Fruit fly (Drosophila melanogaster): ENCODE data around the gene RnrL.

The RnrL gene

DNA sequence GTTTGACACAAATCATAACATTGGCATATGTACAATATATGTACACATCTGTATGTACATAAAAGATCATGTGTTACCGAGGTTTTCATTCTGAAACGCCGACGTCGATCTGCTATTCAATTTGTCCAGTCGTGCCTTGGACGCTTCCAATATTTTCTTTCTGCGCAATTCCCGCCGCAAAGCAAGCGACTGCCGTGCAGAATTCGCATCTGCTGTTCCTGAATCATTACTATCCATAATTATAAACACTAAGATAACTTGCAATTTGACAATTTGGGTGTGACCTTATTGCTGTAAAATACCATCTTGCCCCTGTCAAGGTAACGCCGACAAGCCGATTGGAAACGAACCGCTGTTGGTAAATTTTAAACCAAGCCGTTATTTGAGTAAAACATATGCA lies 15.9 kb downstream of the RnrL start:
- TF ChIP-seq CG17801 (GFP tag; optimal IDR thresholded peaks at IDR 0.05; ENCODE audit: partially characterized antibody), result no peak

DNA sequence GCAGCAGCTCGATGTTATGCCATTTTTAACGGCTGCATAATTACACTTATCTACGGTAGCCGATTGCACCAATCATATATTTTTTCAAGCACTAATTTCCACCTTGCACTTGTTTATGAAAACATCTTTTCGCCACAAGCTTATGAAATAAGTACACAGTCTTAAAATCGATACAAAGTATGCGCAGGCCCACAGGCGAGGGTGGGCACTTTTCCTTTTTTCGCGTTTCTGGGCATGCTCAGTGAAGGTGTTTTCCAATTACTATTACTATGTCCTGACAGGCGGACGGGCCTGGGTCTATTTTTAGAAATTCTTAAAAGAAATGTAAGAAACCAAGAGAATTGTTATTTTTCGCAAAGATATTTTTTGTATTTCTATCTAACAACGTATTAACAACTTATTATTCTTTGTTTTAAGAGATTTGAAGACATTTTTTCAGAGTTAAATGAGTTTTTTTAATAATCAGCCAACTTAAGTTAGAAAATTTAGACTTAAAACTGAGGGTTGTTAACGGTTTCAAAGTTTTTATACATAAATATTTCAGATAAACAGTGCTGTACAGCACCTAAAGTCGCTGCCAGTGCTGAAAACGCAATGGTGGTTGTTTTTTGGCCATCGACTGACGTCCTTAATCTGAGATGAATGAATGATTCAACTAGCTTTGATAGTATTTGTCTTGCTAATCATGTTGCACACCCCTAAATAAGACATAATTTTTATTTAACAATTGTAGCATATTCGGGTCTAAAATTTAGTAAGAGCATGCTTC lies 16.9 kb downstream of the RnrL start, which contains the start of gene Cdk5alpha:
Gene Cdk5alpha (minus strand): TSS at position 343 of the 769 bp plus-strand sequence.
- no peak for TF ChIP-seq CG17801 (GFP tag; optimal IDR thresholded peaks at IDR 0.05; ENCODE audit: partially characterized antibody)

DNA sequence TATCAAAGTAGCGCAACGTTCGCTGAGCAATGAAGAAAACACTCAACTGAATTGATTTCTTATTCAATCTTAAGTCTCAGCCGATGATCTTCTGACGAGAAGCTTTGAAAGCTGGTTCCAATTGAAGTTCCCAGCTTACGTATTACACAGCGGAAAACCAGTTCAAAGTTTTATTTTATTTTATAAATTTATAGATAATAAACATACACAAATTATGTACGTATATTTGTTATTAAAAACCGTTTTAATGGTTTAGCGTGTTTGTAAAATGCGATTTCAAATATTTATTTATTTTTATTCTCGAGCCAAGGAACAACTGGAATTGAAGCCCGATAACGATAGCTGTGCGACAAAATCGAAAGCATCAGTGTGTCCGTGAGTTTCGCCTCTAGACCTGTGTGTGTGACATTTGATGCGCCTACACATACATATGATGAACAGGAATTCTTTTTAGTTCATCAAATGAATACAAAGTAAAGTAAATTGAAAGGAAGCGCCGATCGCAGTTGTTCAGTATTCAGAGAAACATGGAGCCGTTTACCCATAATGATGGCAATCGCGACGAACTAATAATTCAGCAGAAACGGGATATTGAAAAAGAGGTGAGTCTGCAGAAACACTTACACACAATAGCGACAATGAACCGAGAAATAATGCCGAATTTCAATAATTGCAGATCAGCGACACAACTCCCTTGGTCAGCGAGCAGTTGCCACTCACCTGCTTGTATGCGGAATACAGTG lies 21.1 kb downstream of the RnrL start, which contains the start of the genes CG5390 and CG4968:
Gene CG5390 (minus strand): TSS at position 77 of the 743 bp plus-strand sequence.
Gene CG4968 (plus strand): TSS at position 405 of the 743 bp plus-strand sequence.
- TF ChIP-seq CG17801 (GFP tag; optimal IDR thresholded peaks at IDR 0.05; ENCODE audit: partially characterized antibody), result peak; percentile 87

DNA sequence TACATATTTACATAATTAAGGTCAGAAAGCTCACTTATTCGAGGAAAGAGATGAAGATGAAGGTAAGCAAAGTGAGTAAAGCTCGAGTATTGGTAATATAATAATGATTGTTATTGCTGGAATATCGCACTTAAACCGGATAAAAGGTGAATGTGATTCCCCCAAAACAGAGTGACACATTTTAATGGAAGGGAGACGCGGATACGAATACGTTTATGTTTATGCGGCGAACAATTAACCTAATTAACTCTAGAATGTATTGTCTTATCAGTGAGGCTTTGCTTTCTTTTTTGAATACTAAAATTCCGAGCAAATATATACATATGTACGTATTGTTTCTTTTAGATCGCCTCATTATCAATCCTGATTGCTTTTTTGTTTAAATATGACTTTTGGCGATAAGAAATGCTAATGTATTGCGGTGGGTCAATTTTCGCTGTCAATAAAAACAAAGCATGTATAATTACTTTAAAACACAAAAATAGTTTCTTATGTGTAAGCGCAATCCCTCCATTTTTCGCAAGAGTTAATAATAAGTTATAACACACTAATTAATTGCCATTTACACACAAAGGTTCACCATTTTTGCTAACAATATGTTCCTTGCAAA lies 22.1 kb downstream of the RnrL start:
- TF ChIP-seq CG17801 (GFP tag; optimal IDR thresholded peaks at IDR 0.05; ENCODE audit: partially characterized antibody), result no peak

DNA sequence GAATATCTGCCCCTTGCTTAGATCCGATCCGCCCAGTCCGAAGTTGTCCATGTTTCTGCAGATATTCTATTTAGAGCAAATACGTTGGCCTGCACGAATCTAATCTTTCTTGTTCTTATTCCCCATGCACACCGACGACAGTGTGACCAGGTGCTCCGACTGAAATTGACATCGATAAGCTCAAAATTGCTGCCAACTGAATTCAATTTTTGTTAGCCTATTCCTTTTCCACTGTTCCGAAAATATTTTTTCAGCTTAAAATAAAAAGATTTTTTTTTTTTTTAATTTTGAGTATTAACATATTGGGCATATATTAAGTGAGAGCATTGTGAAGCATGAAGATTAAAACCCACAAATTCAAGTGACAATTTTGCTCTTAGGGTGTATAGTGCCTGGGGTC lies 24.0 kb downstream of the RnrL start, which contains the start of gene nmd:
Gene nmd (minus strand): TSS at position 162 of the 400 bp plus-strand sequence.
- no peak for TF ChIP-seq CG17801 (GFP tag; optimal IDR thresholded peaks at IDR 0.05; ENCODE audit: partially characterized antibody)

DNA sequence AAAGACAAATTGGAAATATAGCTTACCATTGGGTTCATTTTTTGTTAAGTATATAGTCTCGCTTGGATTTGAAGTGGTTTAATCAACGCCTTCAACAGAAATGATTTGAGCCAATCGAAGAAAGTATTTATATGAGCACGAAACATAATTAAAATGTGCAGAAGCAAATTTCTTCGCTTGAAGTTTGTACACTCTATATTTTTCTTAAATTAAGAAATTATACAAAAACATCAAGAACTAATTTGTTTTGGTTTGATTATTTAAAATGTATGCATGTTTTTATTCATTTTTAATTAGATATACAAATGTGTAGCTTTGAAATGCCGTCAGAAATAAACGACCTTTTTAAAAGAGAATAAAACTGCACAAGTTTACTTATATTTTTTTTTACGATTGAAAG lies 25.8 kb downstream of the RnrL start, which contains the start of gene CG13138:
Gene CG13138 (minus strand): TSS at position 101 of the 400 bp plus-strand sequence.
- TF ChIP-seq CG17801 (GFP tag; optimal IDR thresholded peaks at IDR 0.05; ENCODE audit: partially characterized antibody), result no peak

DNA sequence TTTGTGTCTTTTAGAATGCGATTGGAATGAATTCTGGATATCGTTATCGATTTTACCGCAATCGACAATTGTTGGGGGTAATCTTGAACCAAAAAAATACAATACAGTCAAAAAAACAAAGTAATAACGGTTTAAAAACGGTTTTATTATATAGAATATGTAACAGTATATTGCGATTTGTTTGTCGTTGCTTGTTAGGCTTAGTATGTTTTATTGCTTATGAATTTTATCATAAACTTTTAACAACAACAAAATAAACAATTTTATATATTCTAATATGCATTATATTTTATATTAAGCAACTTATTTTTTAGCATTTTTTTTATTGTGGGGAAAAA lies 28.0 kb downstream of the RnrL start, which contains the start of gene CYLD:
Gene CYLD (minus strand): TSS at position 38 of the 338 bp plus-strand sequence.
- peak; percentile 66 for TF ChIP-seq CG17801 (GFP tag; optimal IDR thresholded peaks at IDR 0.05; ENCODE audit: partially characterized antibody)

DNA sequence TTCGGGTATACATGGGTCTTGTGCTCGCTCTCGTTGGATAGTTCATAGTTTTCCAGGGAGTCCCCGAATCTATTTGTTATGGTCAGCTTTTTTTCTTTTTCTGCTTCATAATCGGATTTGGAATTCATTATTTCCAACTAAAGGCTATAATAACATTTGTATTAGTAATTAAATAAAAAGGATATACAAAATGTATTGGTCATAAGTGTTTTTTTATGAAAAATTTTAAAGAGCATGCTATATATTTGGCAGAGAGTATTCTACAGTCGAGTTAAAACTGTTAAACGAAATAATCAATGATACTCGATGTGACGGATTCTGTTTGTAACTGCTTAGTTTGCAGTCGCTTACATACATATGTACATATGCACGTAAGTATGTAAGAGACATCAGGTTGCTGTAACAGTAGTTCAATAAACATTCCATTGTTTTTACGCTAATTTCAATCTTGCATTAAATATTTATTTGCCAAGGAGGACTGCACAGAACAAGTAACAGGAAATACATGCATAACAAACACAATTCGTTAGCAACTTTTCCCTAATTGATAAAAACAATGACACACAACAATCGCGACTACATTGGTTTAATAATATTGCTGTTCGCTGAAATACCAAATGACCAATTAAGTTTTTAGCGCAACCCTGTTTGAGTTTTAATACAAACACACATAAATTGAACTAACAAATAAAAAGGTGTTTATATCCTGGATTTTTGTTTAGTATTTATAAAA lies 28.5 kb downstream of the RnrL start:
- no peak for TF ChIP-seq CG17801 (GFP tag; optimal IDR thresholded peaks at IDR 0.05; ENCODE audit: partially characterized antibody)

DNA sequence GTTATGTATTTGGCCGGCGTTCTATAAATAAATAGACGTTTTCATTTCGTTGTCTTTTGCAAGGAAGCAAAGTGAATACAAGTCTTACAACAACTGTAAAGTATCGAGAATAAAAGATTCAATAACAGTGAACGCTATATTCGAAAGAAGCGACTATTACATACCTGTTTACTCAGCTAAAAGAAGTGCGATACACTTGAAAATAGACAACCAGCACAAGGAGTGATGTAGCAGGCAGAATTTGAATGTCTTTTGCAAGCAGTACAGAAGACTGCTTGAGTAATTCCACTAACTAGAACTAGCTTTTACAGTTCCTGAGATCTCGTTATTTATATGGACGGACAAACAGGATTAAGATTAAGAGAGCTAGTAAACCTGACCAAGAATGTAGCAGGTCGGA lies 29.4 kb downstream of the RnrL start:
- no peak for TF ChIP-seq CG17801 (GFP tag; optimal IDR thresholded peaks at IDR 0.05; ENCODE audit: partially characterized antibody)

DNA sequence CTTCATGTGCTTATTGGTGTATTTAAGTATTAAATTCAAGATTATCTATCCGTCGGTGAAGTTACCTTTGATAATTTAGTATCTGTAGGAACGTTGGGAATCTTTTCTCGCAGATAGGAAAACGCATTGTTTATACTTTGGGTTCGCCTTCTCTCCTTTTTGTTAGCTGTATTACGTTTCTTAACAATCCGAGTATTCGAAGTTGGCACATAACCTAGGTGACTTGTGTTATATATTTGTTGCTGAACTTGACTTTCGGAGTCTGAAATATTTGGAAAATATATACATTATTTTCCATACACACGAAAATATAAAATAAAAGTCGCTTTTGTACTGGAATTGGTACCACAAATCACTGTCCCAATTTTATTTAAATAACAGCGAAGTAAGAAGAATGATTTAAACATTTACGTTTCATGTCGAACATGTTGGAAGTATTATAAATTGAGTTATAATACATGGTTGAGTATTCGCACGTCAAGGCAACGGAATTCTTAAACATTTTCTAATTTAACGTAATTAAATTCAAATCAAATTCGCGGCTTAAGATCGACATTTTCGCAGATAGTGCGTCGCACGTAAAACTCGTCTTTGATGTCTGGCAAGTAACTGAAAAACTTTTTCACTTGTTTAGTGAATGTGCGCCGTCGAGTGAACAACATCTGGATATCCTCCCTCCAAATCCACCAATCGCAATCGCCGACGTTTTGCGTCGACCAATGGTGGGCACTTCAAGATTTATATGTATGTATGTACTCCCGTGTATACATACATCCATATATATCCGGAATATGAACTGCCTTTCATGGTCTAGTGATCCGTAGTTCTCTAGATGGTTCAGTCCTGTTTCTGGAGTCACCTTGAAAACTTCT lies 32.7 kb downstream of the RnrL start, which contains the start of gene Hand:
Gene Hand (minus strand): TSS at position 588 of the 872 bp plus-strand sequence.
- TF ChIP-seq CG17801 (GFP tag; optimal IDR thresholded peaks at IDR 0.05; ENCODE audit: partially characterized antibody), result no peak

DNA sequence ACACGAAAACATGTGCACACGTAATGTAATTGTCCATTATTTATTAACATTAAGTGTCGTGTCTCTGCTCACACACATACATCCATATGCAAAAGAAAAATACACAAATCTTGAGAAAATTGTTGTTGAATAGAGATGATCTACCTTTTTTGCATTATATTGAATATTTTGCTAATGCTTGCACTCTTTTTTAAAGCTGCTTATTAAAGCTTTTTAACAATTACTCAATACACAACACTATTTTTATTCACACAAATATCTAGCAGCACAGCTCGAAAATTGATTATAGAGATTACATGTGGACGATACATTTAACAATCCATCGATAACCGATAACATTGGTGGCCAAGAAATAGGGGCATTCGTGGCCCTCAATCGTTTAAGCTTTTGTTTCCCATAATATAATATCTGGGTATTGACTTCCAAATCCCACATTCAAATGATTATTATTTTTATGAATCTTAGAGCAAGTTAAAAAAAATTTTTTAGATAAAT lies 35.6 kb downstream of the RnrL start, which contains the start of gene Ufd4:
Gene Ufd4 (minus strand): TSS at position 300 of the 495 bp plus-strand sequence.
- peak; percentile 65 for TF ChIP-seq CG17801 (GFP tag; optimal IDR thresholded peaks at IDR 0.05; ENCODE audit: partially characterized antibody)

DNA sequence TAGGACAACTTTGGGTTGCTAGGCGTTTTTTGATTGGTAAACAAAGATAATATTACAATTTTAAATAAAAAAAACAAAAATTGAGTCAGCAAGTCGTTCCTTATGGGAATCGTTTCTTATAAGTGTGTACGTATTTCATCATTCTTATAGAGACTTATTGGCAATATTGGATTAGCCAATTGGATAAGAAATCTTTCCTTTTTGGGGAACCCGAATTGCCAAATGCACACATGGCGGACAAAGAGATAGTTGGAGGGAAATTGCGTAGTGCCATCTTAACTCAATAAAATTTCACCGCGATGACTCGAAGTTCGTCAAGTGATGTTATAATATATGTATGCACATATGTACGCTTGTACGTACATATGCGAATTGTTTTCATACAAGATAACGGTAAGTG lies 36.5 kb downstream of the RnrL start:
- no peak for TF ChIP-seq CG17801 (GFP tag; optimal IDR thresholded peaks at IDR 0.05; ENCODE audit: partially characterized antibody)

DNA sequence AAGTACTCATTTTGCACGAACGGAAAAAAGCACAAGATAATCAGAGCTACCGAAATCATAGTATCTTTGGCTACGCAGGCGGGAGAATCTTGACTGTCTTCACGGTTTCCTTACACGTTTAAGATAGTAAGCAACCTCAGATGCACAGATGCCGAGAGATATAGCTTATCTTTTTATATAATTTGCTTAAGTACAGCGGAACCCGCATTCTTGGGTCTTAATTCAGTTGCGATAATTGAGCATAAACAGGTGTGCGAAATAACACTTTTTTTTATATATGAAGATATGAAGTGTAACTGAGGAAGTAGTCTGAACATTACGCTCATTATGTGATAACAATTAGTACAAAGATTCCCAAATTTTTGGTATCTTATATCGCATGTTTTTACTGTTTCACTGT lies 47.0 kb downstream of the RnrL start, which contains the start of gene CG34043:
Gene CG34043 (minus strand): TSS at position 101 of the 400 bp plus-strand sequence.
- TF ChIP-seq CG17801 (GFP tag; optimal IDR thresholded peaks at IDR 0.05; ENCODE audit: partially characterized antibody), result no peak

All from ovary, adult (tissue).